Worm (Caenorhabditis elegans): ENCODE measurements around the gene srd-1.

- TF ChIP-seq fkh-10 (GFP tag; optimal IDR thresholded peaks at IDR 0.05), result no peak
- no peak for TF ChIP-seq pqm-1 (tag; optimal IDR thresholded peaks at IDR 0.05)
- TF ChIP-seq F13H6.1 (tag; optimal IDR thresholded peaks at IDR 0.05), result no peak
- TF ChIP-seq unc-86 (tag; optimal IDR thresholded peaks at IDR 0.05), result no peak
- TF ChIP-seq che-1 (tag; optimal IDR thresholded peaks at IDR 0.05), result no peak
- TF ChIP-seq ceh-45 (GFP tag; IDR thresholded peaks at IDR 0.05), result no peak
- no peak for TF ChIP-seq K09A11.1 (tag; optimal IDR thresholded peaks at IDR 0.05; ENCODE audit: insufficient read depth)
- no peak for TF ChIP-seq madf-2 (tag; optimal IDR thresholded peaks at IDR 0.05)
- no peak for TF ChIP-seq dve-1 (tag; optimal IDR thresholded peaks at IDR 0.05)
- TF ChIP-seq hlh-30 (tag; optimal IDR thresholded peaks at IDR 0.05; ENCODE audit: insufficient read depth), result no peak
- TF ChIP-seq nfya-1 (tag; optimal IDR thresholded peaks at IDR 0.05), result no peak
- TF ChIP-seq ceh-14 (tag; optimal IDR thresholded peaks at IDR 0.05), result no peak
- TF ChIP-seq nhr-11 (tag; optimal IDR thresholded peaks at IDR 0.05), result no peak
These were observed at the start of gene srd-1 for ce11 chrII:10182634-10183033.

Measured in whole organism, late embryonic.